Fruit fly (Drosophila melanogaster): ENCODE results near the gene CG2258.
A peak's percentile ranks its signal among the peaks of the same experiment; 100 is the strongest.

The CG2258 gene

DNA sequence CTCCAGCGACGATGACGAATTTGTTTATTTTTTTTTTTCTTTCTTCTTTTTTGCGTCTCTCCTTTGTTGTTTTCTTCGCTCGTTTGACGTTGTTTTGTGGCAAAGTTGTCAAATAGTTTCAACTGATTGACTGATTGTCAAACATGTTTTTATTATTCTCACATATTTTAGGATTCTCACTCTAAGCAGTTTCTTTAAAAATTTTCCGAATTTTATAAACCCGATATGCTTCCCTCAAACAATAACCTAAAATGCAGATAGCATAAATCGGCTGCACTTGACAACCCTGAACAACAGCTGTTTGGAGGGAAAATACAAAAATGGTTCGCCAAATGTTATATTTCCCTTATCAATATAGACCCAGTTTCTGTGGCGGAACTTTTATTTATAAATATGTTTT, 41.6 kb upstream of the CG2258 start, which contains the start of gene CG17982 (continued):
- peak; percentile 72 for TF ChIP-seq CG8089 (GFP tag; optimal IDR thresholded peaks at IDR 0.05)
- TF ChIP-seq Abd-B (GFP tag; optimal IDR thresholded peaks at IDR 0.05), result peak; percentile 58
- peak; percentile 10; the same call in 1 of the 2 replicates for TF ChIP-seq bbx (GFP tag; IDR thresholded peaks at IDR 0.05; ENCODE audit: partially characterized antibody)
- TF ChIP-seq CG33213 (GFP tag; optimal IDR thresholded peaks at IDR 0.05), result peak; percentile 87
- no peak for TF ChIP-seq Doc3 (GFP tag; IDR thresholded peaks at IDR 0.05; ENCODE audit: partially characterized antibody)
- TF ChIP-seq tap (tag; optimal IDR thresholded peaks at IDR 0.05), result peak; percentile 83
- peak; percentile 80 for TF ChIP-seq Rx (GFP tag; IDR thresholded peaks at IDR 0.05)
- TF ChIP-seq CG12744 (GFP tag; optimal IDR thresholded peaks at IDR 0.05), result peak; percentile 79
- TF ChIP-seq HLH54F (GFP tag; optimal IDR thresholded peaks at IDR 0.05), result peak; percentile 86
- TF ChIP-seq CG18476 (GFP tag; optimal IDR thresholded peaks at IDR 0.05), result peak; percentile 68
- peak; percentile 68 for TF ChIP-seq CG17612 (GFP tag; IDR thresholded peaks at IDR 0.05)
- TF ChIP-seq MTF-1 (GFP tag; optimal IDR thresholded peaks at IDR 0.05; ENCODE audit: borderline replicate concordance), result peak; percentile 63
- peak; percentile 51 for TF ChIP-seq MESR4 (GFP tag; optimal IDR thresholded peaks at IDR 0.05)
- peak; percentile 80 for TF ChIP-seq dmrt11E (tag; optimal IDR thresholded peaks at IDR 0.05)
- peak; percentile 80 for TF ChIP-seq wdn (GFP tag; IDR thresholded peaks at IDR 0.05)
- peak; percentile 98 for TF ChIP-seq Med (GFP tag)
- peak; percentile 89 for TF ChIP-seq lab (GFP tag; optimal IDR thresholded peaks at IDR 0.05)
- TF ChIP-seq crc (GFP tag; optimal IDR thresholded peaks at IDR 0.05), result peak; percentile 81
- peak; percentile 74 for TF ChIP-seq NK7.1 (GFP tag; optimal IDR thresholded peaks at IDR 0.05)
- no peak for TF ChIP-seq Dip2 (GFP tag; IDR thresholded peaks at IDR 0.05)
- TF ChIP-seq CG10462 (GFP tag; optimal IDR thresholded peaks at IDR 0.05), result peak; percentile 48
- TF ChIP-seq ssp (GFP tag; IDR thresholded peaks at IDR 0.05), result peak; percentile 20; the same call in 1 of the 2 replicates
- TF ChIP-seq Atf6 (GFP tag; IDR thresholded peaks at IDR 0.05), result peak; percentile 84
- TF ChIP-seq chm (GFP tag; IDR thresholded peaks at IDR 0.05), result peak; percentile 66; the same call in 1 of the 2 replicates
- TF ChIP-seq Blimp-1 (GFP tag; optimal IDR thresholded peaks at IDR 0.05), result no peak
- peak; percentile 73 for TF ChIP-seq Oli (tag; optimal IDR thresholded peaks at IDR 0.05)
- TF ChIP-seq CG10431 (GFP tag; optimal IDR thresholded peaks at IDR 0.05), result peak; percentile 74
- peak; percentile 74 for TF ChIP-seq pho (GFP tag; optimal IDR thresholded peaks at IDR 0.05)

DNA sequence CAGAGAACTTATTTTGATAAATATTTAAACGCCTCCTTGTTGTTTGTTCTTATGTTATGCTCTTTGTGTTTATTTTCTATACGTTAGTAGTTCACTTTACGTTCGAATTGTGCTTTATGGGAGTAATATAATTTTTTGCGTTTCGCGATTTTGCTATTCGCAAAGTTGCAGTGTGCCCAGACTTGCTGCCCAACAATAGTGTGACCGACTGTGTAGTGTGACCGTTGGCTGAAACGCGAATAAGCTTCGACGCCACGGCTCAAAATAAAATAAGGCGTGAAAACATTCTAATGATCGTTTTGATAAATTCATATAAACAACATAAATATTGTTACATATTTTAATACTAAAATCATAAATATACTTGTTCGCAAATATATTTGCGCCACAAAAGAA, 40.2 kb upstream of the CG2258 start, which contains the start of gene Smox:
Gene Smox (minus strand): TSS at position 213 of the 396 bp plus-strand sequence.
- TF ChIP-seq CG15601 (tag; optimal IDR thresholded peaks at IDR 0.05) (peak; percentile 28), sna (GFP tag; IDR thresholded peaks at IDR 0.05; ENCODE audit: partially characterized antibody) (no peak), CG8765 (GFP tag; IDR thresholded peaks at IDR 0.05) (no peak), nmo (GFP tag; optimal IDR thresholded peaks at IDR 0.05) (peak; percentile 23), Neu2 (GFP tag; optimal IDR thresholded peaks at IDR 0.05; ENCODE audit: borderline replicate concordance) (no peak), grn (GFP tag; optimal IDR thresholded peaks at IDR 0.05) (no peak), CG12219 (GFP tag; optimal IDR thresholded peaks at IDR 0.05) (no peak), chif (GFP tag; optimal IDR thresholded peaks at IDR 0.05) (no peak), trem (tag; optimal IDR thresholded peaks at IDR 0.05) (peak; percentile 39), Bdp1 (GFP tag; optimal IDR thresholded peaks at IDR 0.05) (no peak), org-1 (GFP tag; optimal IDR thresholded peaks at IDR 0.05) (no peak), lbe (GFP tag; optimal IDR thresholded peaks at IDR 0.05) (peak; percentile 35), Lhr (GFP tag; optimal IDR thresholded peaks at IDR 0.05) (peak; percentile 53), CG4617 (GFP tag; optimal IDR thresholded peaks at IDR 0.05; ENCODE audit: borderline replicate concordance) (peak; percentile 75), bigmax (GFP tag; optimal IDR thresholded peaks at IDR 0.05) (peak; percentile 18), CG11723 (GFP tag; optimal IDR thresholded peaks at IDR 0.05) (no peak), rib (GFP tag; IDR thresholded peaks at IDR 0.05) (peak; percentile 65; the same call in 1 of the 2 replicates), CG1603 (tag; optimal IDR thresholded peaks at IDR 0.05) (peak; percentile 65), Dp (GFP tag; optimal IDR thresholded peaks at IDR 0.05) (peak; percentile 18), Meics (GFP tag; optimal IDR thresholded peaks at IDR 0.05) (no peak), Ets97D (GFP tag; optimal IDR thresholded peaks at IDR 0.05) (peak; percentile 18), CG15514 (GFP tag; optimal IDR thresholded peaks at IDR 0.05) (peak; percentile 22), MESR4 (GFP tag; optimal IDR thresholded peaks at IDR 0.05) (peak; percentile 48), gsb-n (tag; optimal IDR thresholded peaks at IDR 0.05) (peak; percentile 15)

Data from whole organism, embryonic.